Worm (Caenorhabditis elegans) whole organism, early embryonic: ENCODE results near the gene sec-15.

Source experiments
- ama-1 ChIP-seq: fragments of 150-350 bp; optimal IDR thresholded peaks from 2 replicates; lab custom pipeline; 2014
- ceh-13 ChIP-seq: fragments of 200-800 bp; sonication (Bioruptor generic); optimal IDR thresholded peaks from 2 replicates; lab custom pipeline; 2018; ENCODE audit warnings: mild to moderate bottlenecking, missing genetic modification characterization, missing compliant biosample characterization
- flt-1 ChIP-seq: fragments of 200-800 bp; sonication (Bioruptor generic); IDR thresholded peaks from 2 replicates; pipeline ENCODE4 v1.3.6; 2022; ENCODE audit warnings: missing genetic modification characterization, missing compliant biosample characterization
- hmbx-1 ChIP-seq: sonication (generic microtip); optimal IDR thresholded peaks from 2 replicates; lab custom pipeline; 2016; ENCODE audit warnings: mild to moderate bottlenecking, missing genetic modification characterization, missing compliant biosample characterization
- pes-1 ChIP-seq: fragments of 200-800 bp; sonication (Bioruptor generic); IDR thresholded peaks from 2 replicates; pipeline ENCODE4 v1.3.6; 2022; ENCODE audit warnings: missing genetic modification reagents, missing genetic modification characterization, missing compliant biosample characterization
- tra-4 ChIP-seq: sonication (generic microtip); optimal IDR thresholded peaks from 2 replicates; lab custom pipeline; 2017; ENCODE audit warnings: missing genetic modification characterization, missing compliant biosample characterization

DNA sequence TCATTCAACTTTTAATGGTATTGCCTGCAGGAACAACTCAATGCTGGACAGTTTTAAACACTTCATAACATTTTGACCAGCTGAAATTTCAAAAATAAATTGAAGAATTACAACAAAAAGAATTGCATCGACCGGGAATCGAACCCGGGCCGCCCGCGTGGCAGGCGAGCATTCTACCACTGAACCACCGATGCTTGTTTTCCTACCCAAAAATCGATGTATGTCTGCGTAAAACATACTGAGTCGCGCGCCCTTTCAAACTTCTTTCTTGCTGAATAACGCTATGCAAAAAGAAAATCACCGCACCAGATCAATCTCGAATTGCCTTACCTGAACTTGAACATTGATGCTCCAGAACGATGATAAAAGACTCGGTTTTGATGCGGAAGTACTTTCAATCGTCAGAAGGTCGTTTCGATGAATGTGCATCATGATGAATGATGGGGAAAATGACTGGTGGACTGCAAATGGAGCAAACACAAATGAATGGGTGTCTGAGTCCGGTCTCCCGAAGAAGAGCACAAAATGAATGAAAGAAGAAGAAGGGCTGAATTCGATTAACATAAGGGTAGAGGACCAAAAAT, 38.7 kb downstream of the sec-15 start, which contains the start of gene R04E5.7:
- TF ChIP-seq tra-4: no peak
- TF ChIP-seq flt-1: no peak
- no peak for TF ChIP-seq ceh-13
- TF ChIP-seq ama-1 (lab: Kevin White, UChicago): no peak
- TF ChIP-seq pes-1: peak; percentile 72
- TF ChIP-seq hmbx-1 (tag; lab: Kevin White, UChicago): no peak
